Fruit fly (Drosophila melanogaster) whole organism: ENCODE results near the gene CG14053.

ENCODE experiments used
- CG8478 ChIP-seq: fragments of >200 bp; optimal IDR thresholded peaks from 2 replicates; lab custom pipeline; 2018; ENCODE audit warnings: inconsistent platforms
- Dll ChIP-seq: fragments of >200 bp; optimal IDR thresholded peaks from 2 replicates; lab custom pipeline; 2017
- pan ChIP-seq: fragments of >200 bp; optimal IDR thresholded peaks from 2 replicates; lab custom pipeline; 2017
- psq ChIP-seq: fragments of >200 bp; optimal IDR thresholded peaks from 2 replicates; lab custom pipeline; 2017
- usp ChIP-seq: fragments of >200 bp; optimal IDR thresholded peaks from 2 replicates; lab custom pipeline; 2017; ENCODE audit warnings: missing biosample characterization, missing genetic modification characterization, mixed read lengths

dm6 chrX:2157929-2158610 lies 35.6 kb downstream of the CG14053 start:
- TF ChIP-seq psq (lab: Kevin White, UChicago) (no peak), pan (lab: Kevin White, UChicago) (no peak), Dll (lab: Kevin White, UChicago) (peak; percentile 25), usp (GFP tag; lab: Kevin White, UChicago) (no peak), CG8478 (lab: Kevin White, UChicago) (peak; percentile 95)
